Worm (Caenorhabditis elegans) whole organism, mixed stage, embryonic: ENCODE results near the gene ZC302.3.

Experiments used
- bed-3 ChIP-seq: fragments of 200-800 bp; sonication (Bioruptor generic); optimal IDR thresholded peaks from 3 replicates; lab custom pipeline; 2018; ENCODE audit warnings: mild to moderate bottlenecking, missing genetic modification characterization, moderate library complexity, missing compliant biosample characterization
- elt-3 ChIP-seq: fragments of 150-350 bp; optimal IDR thresholded peaks from 2 replicates; lab custom pipeline; 2014; ENCODE audit warnings: missing biosample characterization, missing genetic modification characterization
- lin-13 ChIP-seq: fragments of 150-350 bp; optimal IDR thresholded peaks from 2 replicates; lab custom pipeline; 2014; ENCODE audit warnings: missing biosample characterization, missing genetic modification characterization
- lin-32 ChIP-seq: fragments of 200-800 bp; sonication (Bioruptor generic); optimal IDR thresholded peaks from 2 replicates; lab custom pipeline; 2018; ENCODE audit warnings: mild to moderate bottlenecking, missing genetic modification characterization, missing compliant biosample characterization
- lsy-2 ChIP-seq: fragments of 150-350 bp; optimal IDR thresholded peaks from 2 replicates; lab custom pipeline; 2014; ENCODE audit warnings: missing biosample characterization, missing genetic modification characterization
- mep-1 ChIP-seq: fragments of 150-350 bp; optimal IDR thresholded peaks from 2 replicates; lab custom pipeline; 2017; ENCODE audit warnings: missing biosample characterization, missing genetic modification reagents, missing genetic modification characterization, inconsistent platforms
- snpc-4 ChIP-seq: fragments of 150-350 bp; optimal IDR thresholded peaks from 2 replicates; lab custom pipeline; 2014; ENCODE audit warnings: missing biosample characterization, missing genetic modification characterization
- sptf-1 ChIP-seq: sonication (generic microtip); optimal IDR thresholded peaks from 2 replicates; lab custom pipeline; 2017; ENCODE audit warnings: mild to moderate bottlenecking, missing genetic modification characterization, moderate library complexity, missing compliant biosample characterization
- unc-120 ChIP-seq: sonication (generic microtip); optimal IDR thresholded peaks from 2 replicates; lab custom pipeline; 2017; ENCODE audit warnings: missing genetic modification characterization, missing compliant biosample characterization; ENCODE audit not compliant: poor library complexity, severe bottlenecking

- no peak for TF ChIP-seq bed-3 (GFP tag; lab: Kevin White, UChicago)
- no peak for TF ChIP-seq snpc-4 (tag; lab: Kevin White, UChicago)
- TF ChIP-seq unc-120 (tag; lab: Kevin White, UChicago) = no peak
- no peak for TF ChIP-seq mep-1 (tag; lab: Kevin White, UChicago)
- no peak for TF ChIP-seq lin-32 (GFP tag; lab: Kevin White, UChicago)
- TF ChIP-seq lin-13 (tag; lab: Kevin White, UChicago) = no peak
- TF ChIP-seq elt-3 (tag; lab: Kevin White, UChicago) = no peak
- no peak for TF ChIP-seq lsy-2 (tag; lab: Kevin White, UChicago)
- no peak for TF ChIP-seq sptf-1 (tag; lab: Kevin White, UChicago)
Measured at ce11 chrV:10723181-10723580, 18.1 kb downstream of the ZC302.3 start.
